Worm (Caenorhabditis elegans) whole organism, L4/young adult: ENCODE results near the gene hsd-3.
A peak's percentile ranks its signal among the peaks of the same experiment; 100 is the strongest.

Source experiments
- W03F9.2 ChIP-seq: fragments of 150-350 bp; optimal IDR thresholded peaks from 2 replicates; lab custom pipeline; 2014; ENCODE audit warnings: missing biosample characterization, missing genetic modification characterization
- dao-5 ChIP-seq: sonication (generic microtip); optimal IDR thresholded peaks from 2 replicates; lab custom pipeline; 2016; ENCODE audit warnings: missing genotype, missing genetic modification characterization, moderate library complexity, missing compliant biosample characterization
- him-1 ChIP-seq: sonication (generic microtip); optimal IDR thresholded peaks from 2 replicates; lab custom pipeline; 2016; ENCODE audit warnings: missing genotype, missing genetic modification reagents, missing genetic modification characterization, missing compliant biosample characterization

hsd-3 gene

ce11 chrX:4981059-4981458, 28.0 kb upstream of the hsd-3 start:
- TF ChIP-seq dao-5 (no peak), W03F9.2 (tag; lab: Kevin White, UChicago) (no peak), him-1 (no peak)

ce11 chrX:4981579-4981978, 27.5 kb upstream of the hsd-3 start:
- TF ChIP-seq W03F9.2 (tag; lab: Kevin White, UChicago), result no peak
- no peak for TF ChIP-seq dao-5
- no peak for TF ChIP-seq him-1

DNA sequence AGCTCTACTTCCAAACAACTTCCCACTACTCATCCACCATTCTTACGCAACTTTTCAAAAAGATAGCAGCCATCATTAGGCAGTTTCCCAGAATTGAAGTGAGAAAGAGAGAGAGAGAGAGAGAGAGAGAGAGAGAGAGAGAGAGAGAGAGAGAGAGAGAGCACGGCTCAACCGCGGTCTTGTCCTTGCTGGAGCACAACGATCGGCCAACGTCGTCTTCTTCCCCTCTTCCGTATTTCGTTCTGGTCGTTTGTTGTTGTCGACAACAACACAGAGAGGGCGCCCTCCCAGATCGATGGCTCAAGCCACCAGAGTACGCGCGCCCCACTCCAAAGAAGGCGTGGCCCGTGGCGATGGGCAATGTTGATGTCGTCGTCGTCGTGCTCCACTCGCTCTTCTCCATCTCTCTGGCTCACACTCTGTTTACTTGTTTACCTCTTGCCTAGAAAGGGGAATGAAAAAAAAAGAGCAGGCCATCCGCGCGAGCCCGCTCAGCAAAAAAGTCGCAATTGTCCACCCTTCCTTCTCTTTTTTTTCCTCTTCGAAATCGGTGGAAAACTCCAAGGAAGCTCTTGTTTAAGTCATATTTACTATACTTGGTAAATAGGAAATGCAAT, 27.0 kb upstream of the hsd-3 start:
- TF ChIP-seq W03F9.2 (tag; lab: Kevin White, UChicago), result no peak
- peak; percentile 74 for TF ChIP-seq him-1
- TF ChIP-seq dao-5, result no peak

- TF ChIP-seq him-1 (no peak), dao-5 (no peak), W03F9.2 (tag; lab: Kevin White, UChicago) (no peak)
Measured at ce11 chrX:4986354-4986753, 22.7 kb upstream of the hsd-3 start.

DNA sequence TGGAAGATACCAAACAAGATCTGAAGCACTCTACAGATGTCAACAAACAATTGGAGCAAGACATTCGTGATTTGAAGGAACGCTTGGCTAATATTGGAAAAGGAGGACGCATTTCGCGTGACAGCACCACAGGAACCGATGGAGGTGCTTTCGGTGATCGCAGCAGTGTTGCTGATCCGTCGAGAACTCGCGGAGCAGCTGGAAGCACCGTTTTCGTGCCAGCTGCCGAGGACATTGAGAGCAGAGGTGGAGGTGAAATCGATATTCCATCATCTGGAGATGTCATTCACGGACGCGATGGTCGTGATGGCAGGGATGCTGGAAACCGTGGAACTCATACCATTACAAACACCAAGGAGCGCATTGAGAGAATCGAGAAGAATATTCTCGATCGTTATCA, 21.5 kb upstream of the hsd-3 start:
- TF ChIP-seq W03F9.2 (tag; lab: Kevin White, UChicago) (no peak), him-1 (no peak), dao-5 (no peak)

- TF ChIP-seq him-1, result no peak
- no peak for TF ChIP-seq dao-5
- no peak for TF ChIP-seq W03F9.2 (tag; lab: Kevin White, UChicago)
Measured at ce11 chrX:4992523-4992922, 16.6 kb upstream of the hsd-3 start.

DNA sequence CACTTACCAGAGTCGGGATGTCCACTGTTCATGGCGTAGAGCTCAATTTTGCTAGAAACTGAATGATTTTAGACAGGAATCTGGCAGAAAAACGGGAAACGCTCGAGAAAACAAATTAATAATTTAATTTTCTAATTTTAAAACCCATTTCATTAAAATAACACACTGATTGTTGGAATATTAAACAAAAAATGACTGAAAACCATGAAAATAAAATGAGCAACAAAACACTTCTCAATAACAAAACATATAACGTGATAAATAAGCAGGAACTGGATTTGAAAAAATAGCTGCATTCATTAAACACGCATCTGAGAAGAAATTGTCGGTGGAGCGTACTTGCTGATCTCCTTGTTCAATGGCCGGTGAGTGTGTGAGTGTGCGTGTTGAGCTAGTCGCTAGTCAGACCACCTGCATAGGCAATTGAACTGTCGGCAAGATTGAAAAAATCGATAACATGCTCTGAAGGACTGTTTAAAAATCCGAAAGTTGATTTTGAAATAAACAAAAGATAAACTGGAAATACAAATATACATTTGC, 11.5 kb upstream of the hsd-3 start, which contains the start of gene ZC8.6:
Gene ZC8.6, minus strand, starts transcription at position 51 of the 540 bp plus-strand sequence.
- no peak for TF ChIP-seq W03F9.2 (tag; lab: Kevin White, UChicago)

- TF ChIP-seq dao-5, result no peak
- no peak for TF ChIP-seq W03F9.2 (tag; lab: Kevin White, UChicago)
- no peak for TF ChIP-seq him-1
Measured at ce11 chrX:4998875-4999274, 10.2 kb upstream of the hsd-3 start, which contains the start of gene set-30. Gene set-30 (plus strand): TSS chrX:4999270.

DNA sequence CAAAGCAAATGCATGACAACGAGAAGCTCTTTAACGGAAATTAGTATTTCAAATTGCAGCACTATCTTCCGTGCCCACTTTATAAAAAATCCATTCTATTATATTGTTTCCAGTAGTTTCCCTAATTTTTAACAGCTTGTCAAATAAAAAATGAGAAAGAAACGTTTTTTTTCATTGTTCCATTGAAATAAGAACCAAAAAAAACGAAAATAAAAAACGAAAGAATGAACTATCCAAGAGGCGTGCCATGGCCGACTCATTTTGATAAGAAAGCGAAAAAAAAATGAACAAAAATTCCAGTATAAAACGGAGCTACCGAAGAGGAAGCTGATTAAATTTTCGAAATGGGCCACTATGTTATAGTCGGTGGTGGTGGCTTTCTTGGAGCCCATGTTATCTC, 4.2 kb upstream of the hsd-3 start, which contains the start of gene hsd-2:
Gene hsd-2, plus strand, starts transcription at position 301 of the 400 bp plus-strand sequence.
- TF ChIP-seq him-1 (no peak), dao-5 (no peak), W03F9.2 (tag; lab: Kevin White, UChicago) (no peak)

ce11 chrX:5006972-5007371, 2.1 kb upstream of the hsd-3 start:
- no peak for TF ChIP-seq dao-5
- TF ChIP-seq W03F9.2 (tag; lab: Kevin White, UChicago), result no peak
- TF ChIP-seq him-1, result no peak

- no peak for TF ChIP-seq him-1
- no peak for TF ChIP-seq W03F9.2 (tag; lab: Kevin White, UChicago)
- no peak for TF ChIP-seq dao-5
Measured at ce11 chrX:5013826-5014225, 4.7 kb downstream of the hsd-3 start, which contains the start of gene ZC449.7. Gene ZC449.7 (plus strand): TSS chrX:5014074.

DNA sequence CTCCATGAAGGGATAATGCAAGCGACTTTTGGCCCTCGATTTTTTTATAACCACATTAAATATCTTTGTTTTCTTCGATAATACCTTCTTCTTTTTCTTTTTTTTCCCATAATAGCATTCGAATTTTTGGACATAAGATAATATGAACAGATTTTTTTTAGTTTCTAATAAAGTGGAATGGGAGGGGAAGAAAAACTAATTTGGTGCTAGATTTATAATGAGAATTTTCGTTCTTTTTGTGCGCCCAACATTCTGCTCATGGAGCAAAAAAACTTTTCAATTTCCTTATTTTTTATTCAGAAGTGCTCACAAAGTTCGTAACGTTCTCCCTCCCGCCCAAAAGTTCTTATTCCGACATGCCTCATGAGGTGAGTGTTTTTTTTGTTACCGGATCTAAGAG, 6.7 kb downstream of the hsd-3 start, which contains the start of gene ZC449.8:
Gene ZC449.8, plus strand, starts transcription at position 301 of the 400 bp plus-strand sequence.
- no peak for TF ChIP-seq him-1
- no peak for TF ChIP-seq dao-5
- no peak for TF ChIP-seq W03F9.2 (tag; lab: Kevin White, UChicago)

ce11 chrX:5017591-5017990, 8.5 kb downstream of the hsd-3 start, which contains the start of gene sek-3:
Gene sek-3 (plus strand): TSS chrX:5017891.
- TF ChIP-seq him-1, result no peak
- TF ChIP-seq W03F9.2 (tag; lab: Kevin White, UChicago), result no peak
- TF ChIP-seq dao-5, result no peak

DNA sequence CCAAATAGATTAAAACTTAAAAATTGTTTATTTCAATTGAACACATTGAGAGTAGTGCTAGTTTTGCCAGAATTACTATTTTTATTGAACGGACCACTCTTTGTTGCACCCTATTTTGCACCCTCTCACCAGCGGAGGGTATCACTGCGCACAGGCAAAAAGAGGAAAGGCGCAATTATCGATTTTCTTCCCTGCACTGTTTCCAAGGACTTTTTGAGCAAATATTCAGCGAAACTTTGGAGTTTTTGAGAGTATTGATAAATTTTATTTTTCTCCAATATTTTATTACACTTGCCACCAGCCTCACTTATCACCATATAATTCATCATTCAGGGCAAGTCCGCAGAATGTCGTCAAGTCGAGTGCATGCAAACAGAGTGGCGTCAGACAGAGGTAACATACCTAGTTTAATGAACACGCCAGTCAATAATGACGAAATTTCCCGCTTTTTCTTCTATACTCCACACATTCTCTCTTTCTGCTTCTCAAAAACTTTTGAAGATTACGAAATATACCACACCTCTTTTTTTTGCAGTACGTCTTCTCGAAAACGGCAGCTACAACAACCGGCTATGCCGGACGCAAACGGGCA, 9.1 kb downstream of the hsd-3 start:
- TF ChIP-seq dao-5 (no peak), him-1 (no peak), W03F9.2 (tag; lab: Kevin White, UChicago) (peak; percentile 13)

DNA sequence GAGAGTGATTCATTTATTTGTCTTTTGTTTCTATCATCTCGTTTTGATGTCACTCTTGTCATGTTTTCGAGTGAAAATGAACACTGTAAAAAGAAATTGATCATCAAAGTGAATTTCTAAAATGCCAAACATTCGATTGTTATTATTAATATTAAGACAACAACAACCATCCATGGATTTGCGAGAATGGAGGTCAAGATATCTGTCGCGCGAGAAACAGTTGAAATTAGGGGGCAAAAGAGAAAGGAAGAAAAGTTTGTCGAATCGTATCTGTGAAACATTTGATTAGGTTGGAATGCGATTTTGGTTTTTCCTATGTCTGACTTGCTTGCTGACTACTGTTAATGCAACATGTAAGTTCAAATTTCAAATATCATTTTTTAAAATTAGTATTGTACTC, 11.9 kb downstream of the hsd-3 start, which contains the start of gene ZC449.2:
Gene ZC449.2, plus strand, starts transcription at position 290 of the 400 bp plus-strand sequence.
- no peak for TF ChIP-seq him-1
- TF ChIP-seq W03F9.2 (tag; lab: Kevin White, UChicago), result no peak
- TF ChIP-seq dao-5, result no peak
